Worm (Caenorhabditis elegans) whole organism, late embryonic: Measurements from ENCODE around the gene C04E6.13.

ENCODE experiments used
- ceh-22 ChIP-seq: sonication (generic microtip); optimal IDR thresholded peaks from 2 replicates; lab custom pipeline; 2017; ENCODE audit warnings: missing biosample characterization, missing genetic modification characterization
- che-1 ChIP-seq: sonication (generic microtip); optimal IDR thresholded peaks from 2 replicates; lab custom pipeline; 2016; ENCODE audit warnings: mild to moderate bottlenecking, missing genetic modification characterization, missing compliant biosample characterization
- pha-4 ChIP-seq: fragments of 150-350 bp; optimal IDR thresholded peaks from 2 replicates; lab custom pipeline; 2018; ENCODE audit warnings: missing biosample characterization, missing genetic modification reagents, missing genetic modification characterization

- TF ChIP-seq pha-4 (tag; lab: Kevin White, UChicago) (no peak), che-1 (tag; lab: Kevin White, UChicago) (no peak), ceh-22 (tag; lab: Kevin White, UChicago) (no peak)
Observed at ce11 chrV:5963092-5963491, 50.6 kb downstream of the C04E6.13 start.
